ENCODE assay signal across 1 fruit fly cellular context in genomic region chr2L:522752-523151, dm6.
TF ChIP-seq lines count a peak whose summit lies in the region.

No protein-coding gene starts in this region.

TF ChIP-seq in whole organism, embryonic, 481 proteins besides CTCF, POLR2A, EP300 and RAD21 (continued from another document and continues in another):
- peak; percentile 40 for TF ChIP-seq zf30C (GFP tag; optimal IDR thresholded peaks at IDR 0.05; lab: Kevin White, UChicago)
- TF ChIP-seq esg (GFP tag; conservative IDR thresholded peaks at IDR 0.05; lab: Robert Waterston, UW), result peak; percentile 50; the same call in 1 of the 2 replicates
- peak; percentile 50 for TF ChIP-seq HHEX (GFP tag; optimal IDR thresholded peaks at IDR 0.05; lab: Kevin White, UChicago)
- no peak for TF ChIP-seq CG4854 (GFP tag; optimal IDR thresholded peaks at IDR 0.05; lab: Kevin White, UChicago)
- TF ChIP-seq Dad (GFP tag; optimal IDR thresholded peaks at IDR 0.05; lab: Kevin White, UChicago), result no peak
- TF ChIP-seq disco-r (GFP tag; optimal IDR thresholded peaks at IDR 0.05; lab: Kevin White, UChicago), result peak; percentile 18
- no peak for TF ChIP-seq odd (GFP tag; optimal IDR thresholded peaks at IDR 0.05; lab: Kevin White, UChicago)
- TF ChIP-seq CG7556 (GFP tag; optimal IDR thresholded peaks at IDR 0.05; lab: Kevin White, UChicago), result peak; percentile 27
- peak; percentile 40; the same call in 1 of the 3 replicates for TF ChIP-seq Mrtf (GFP tag; IDR thresholded peaks at IDR 0.05; lab: Robert Waterston, UW)
- no peak for TF ChIP-seq hb (GFP tag; IDR thresholded peaks at IDR 0.05; lab: Robert Waterston, UW; ENCODE audit: partially characterized antibody)
- TF ChIP-seq Bgb (GFP tag; IDR thresholded peaks at IDR 0.05; lab: Robert Waterston, UW; ENCODE audit: partially characterized antibody), result no peak
- no peak for TF ChIP-seq kah (GFP tag; optimal IDR thresholded peaks at IDR 0.05; lab: Kevin White, UChicago)
- peak; percentile 53 for TF ChIP-seq CG4404 (GFP tag; IDR thresholded peaks at IDR 0.05; lab: Robert Waterston, UW)
- no peak for TF ChIP-seq CG13296 (GFP tag; optimal IDR thresholded peaks at IDR 0.05; lab: Kevin White, UChicago)
- peak; percentile 1 for TF ChIP-seq CG30431 (GFP tag; optimal IDR thresholded peaks at IDR 0.05; lab: Kevin White, UChicago)
- TF ChIP-seq CG9437 (GFP tag; optimal IDR thresholded peaks at IDR 0.05; lab: Kevin White, UChicago), result peak; percentile 32
- TF ChIP-seq CG10321 (GFP tag; IDR thresholded peaks at IDR 0.05; lab: Robert Waterston, UW), result no peak
- TF ChIP-seq run (tag; optimal IDR thresholded peaks at IDR 0.05; lab: Kevin White, UChicago), result no peak
- TF ChIP-seq jumu (GFP tag; optimal IDR thresholded peaks at IDR 0.05; lab: Kevin White, UChicago), result no peak
- TF ChIP-seq gce (GFP tag; IDR thresholded peaks at IDR 0.05; lab: Robert Waterston, UW), result no peak; the same call in 2 of the 3 replicates
- peak; percentile 54 for TF ChIP-seq CG10959 (GFP tag; IDR thresholded peaks at IDR 0.05; lab: Robert Waterston, UW)
- TF ChIP-seq Awh (GFP tag; IDR thresholded peaks at IDR 0.05; lab: Robert Waterston, UW), result peak; percentile 73
- TF ChIP-seq CG9876 (GFP tag; optimal IDR thresholded peaks at IDR 0.05; lab: Kevin White, UChicago), result no peak
- TF ChIP-seq Max (GFP tag; optimal IDR thresholded peaks at IDR 0.05; lab: Kevin White, UChicago), result peak; percentile 24
- peak; percentile 7 for TF ChIP-seq NC2α (GFP tag; optimal IDR thresholded peaks at IDR 0.05; lab: Kevin White, UChicago)
- no peak for TF ChIP-seq eve (GFP tag; optimal IDR thresholded peaks at IDR 0.05; lab: Kevin White, UChicago)
- peak; percentile 61 for TF ChIP-seq CG17328 (GFP tag; IDR thresholded peaks at IDR 0.05; lab: Robert Waterston, UW)
- TF ChIP-seq CG9797 (GFP tag; optimal IDR thresholded peaks at IDR 0.05; lab: Kevin White, UChicago), result no peak
- TF ChIP-seq Drgx (GFP tag; IDR thresholded peaks at IDR 0.05; lab: Robert Waterston, UW), result peak; percentile 34; the same call in 1 of the 2 replicates
- peak; percentile 61 for TF ChIP-seq CG1529 (GFP tag; optimal IDR thresholded peaks at IDR 0.05; lab: Kevin White, UChicago)
- TF ChIP-seq fu2 (GFP tag; optimal IDR thresholded peaks at IDR 0.05; lab: Kevin White, UChicago), result no peak
- TF ChIP-seq chinmo (GFP tag; IDR thresholded peaks at IDR 0.05; lab: Robert Waterston, UW; ENCODE audit: partially characterized antibody), result no peak
- TF ChIP-seq Hr3 (GFP tag; optimal IDR thresholded peaks at IDR 0.05; lab: Kevin White, UChicago), result peak; percentile 50
- no peak for TF ChIP-seq h (optimal IDR thresholded peaks at IDR 0.05; lab: Kevin White, UChicago)
- no peak for TF ChIP-seq yki (optimal IDR thresholded peaks at IDR 0.05; lab: Kevin White, UChicago)
- TF ChIP-seq CG10565 (GFP tag; optimal IDR thresholded peaks at IDR 0.05; lab: Kevin White, UChicago), result no peak
- peak; percentile 74 for TF ChIP-seq phol (tag; optimal IDR thresholded peaks at IDR 0.05; lab: Kevin White, UChicago)
- TF ChIP-seq zen (tag; optimal IDR thresholded peaks at IDR 0.05; lab: Kevin White, UChicago), result peak; percentile 80
- TF ChIP-seq zfh2 (GFP tag; optimal IDR thresholded peaks at IDR 0.05; lab: Kevin White, UChicago), result no peak
- TF ChIP-seq caup (GFP tag; optimal IDR thresholded peaks at IDR 0.05; lab: Kevin White, UChicago; ENCODE audit: severe bottlenecking), result peak; percentile 5
- 0 out of 3 replicates have a peak, but pooled peaks have one; percentile 8 for TF ChIP-seq sr (GFP tag; IDR thresholded peaks at IDR 0.05; lab: Robert Waterston, UW)
- TF ChIP-seq Hr78 (GFP tag; optimal IDR thresholded peaks at IDR 0.05; lab: Kevin White, UChicago), result no peak
- TF ChIP-seq Chrac-16 (GFP tag; optimal IDR thresholded peaks at IDR 0.05; lab: Kevin White, UChicago), result peak; percentile 52
- peak; percentile 10 for TF ChIP-seq pnt (GFP tag; optimal IDR thresholded peaks at IDR 0.05; lab: Kevin White, UChicago)
- peak; percentile 48; the same call in 1 of the 2 replicates for TF ChIP-seq ap (GFP tag; IDR thresholded peaks at IDR 0.05; lab: Robert Waterston, UW)
- TF ChIP-seq kay (GFP tag; optimal IDR thresholded peaks at IDR 0.05; lab: Kevin White, UChicago), result no peak
- peak; percentile 58 for TF ChIP-seq CG7839 (tag; optimal IDR thresholded peaks at IDR 0.05; lab: Kevin White, UChicago)
- TF ChIP-seq CG31224 (GFP tag; IDR thresholded peaks at IDR 0.05; lab: Robert Waterston, UW), result no peak
- no peak for TF ChIP-seq CG17186 (GFP tag; optimal IDR thresholded peaks at IDR 0.05; lab: Kevin White, UChicago)
- TF ChIP-seq CG11398 (GFP tag; optimal IDR thresholded peaks at IDR 0.05; lab: Kevin White, UChicago), result no peak
- 0 out of 2 replicates have a peak, but pooled peaks have one; percentile 37 for TF ChIP-seq stc (GFP tag; IDR thresholded peaks at IDR 0.05; lab: Robert Waterston, UW)
- TF ChIP-seq D (optimal IDR thresholded peaks at IDR 0.05; lab: Kevin White, UChicago), result no peak
- TF ChIP-seq D (GFP tag; optimal IDR thresholded peaks at IDR 0.05; lab: Kevin White, UChicago), result peak; percentile 66
- no peak for TF ChIP-seq ato (GFP tag; IDR thresholded peaks at IDR 0.05; lab: Robert Waterston, UW; ENCODE audit: partially characterized antibody)
- TF ChIP-seq Atf-2 (GFP tag; optimal IDR thresholded peaks at IDR 0.05; lab: Kevin White, UChicago), result peak; percentile 29
- TF ChIP-seq CG3163 (GFP tag; optimal IDR thresholded peaks at IDR 0.05; lab: Kevin White, UChicago), result no peak
- TF ChIP-seq Trl (optimal IDR thresholded peaks at IDR 0.05; lab: Kevin White, UChicago), result no peak
- TF ChIP-seq Trl (GFP tag; optimal IDR thresholded peaks at IDR 0.05; lab: Kevin White, UChicago), result no peak
- TF ChIP-seq so (GFP tag; IDR thresholded peaks at IDR 0.05; lab: Robert Waterston, UW), result no peak; the same call in 2 of the 3 replicates
- TF ChIP-seq CG6791 (GFP tag; IDR thresholded peaks at IDR 0.05; lab: Robert Waterston, UW; ENCODE audit: partially characterized antibody), result no peak
- TF ChIP-seq CHES-1-like (GFP tag; optimal IDR thresholded peaks at IDR 0.05; lab: Kevin White, UChicago), result no peak
- peak; percentile 14 for TF ChIP-seq CG12104 (GFP tag; optimal IDR thresholded peaks at IDR 0.05; lab: Kevin White, UChicago)
- TF ChIP-seq CG13775 (GFP tag; optimal IDR thresholded peaks at IDR 0.05; lab: Kevin White, UChicago), result peak; percentile 44
- TF ChIP-seq CG9932 (GFP tag; IDR thresholded peaks at IDR 0.05; lab: Robert Waterston, UW), result no peak
- TF ChIP-seq ci (GFP tag; IDR thresholded peaks at IDR 0.05; lab: Robert Waterston, UW), result peak; percentile 59; the same call in 2 of the 3 replicates
- TF ChIP-seq CG8359 (GFP tag; optimal IDR thresholded peaks at IDR 0.05; lab: Kevin White, UChicago; ENCODE audit: borderline replicate concordance), result peak; percentile 45
- no peak for TF ChIP-seq Atf6 (GFP tag; IDR thresholded peaks at IDR 0.05; lab: Robert Waterston, UW)
- TF ChIP-seq crol (GFP tag; IDR thresholded peaks at IDR 0.05; lab: Robert Waterston, UW), result no peak
- TF ChIP-seq CG12071 (GFP tag; optimal IDR thresholded peaks at IDR 0.05; lab: Kevin White, UChicago), result no peak
- peak; percentile 29 for TF ChIP-seq CG16815 (GFP tag; optimal IDR thresholded peaks at IDR 0.05; lab: Kevin White, UChicago)
- no peak for TF ChIP-seq Sry-δ (GFP tag; optimal IDR thresholded peaks at IDR 0.05; lab: Kevin White, UChicago)
- peak; percentile 50; the same call in 1 of the 2 replicates for TF ChIP-seq CG11247 (GFP tag; IDR thresholded peaks at IDR 0.05; lab: Robert Waterston, UW)
- TF ChIP-seq bab2 (GFP tag; optimal IDR thresholded peaks at IDR 0.05; lab: Kevin White, UChicago), result peak; percentile 31
- 0 out of 3 replicates have a peak, but pooled peaks have one; percentile 24 for TF ChIP-seq CG34422 (GFP tag; IDR thresholded peaks at IDR 0.05; lab: Robert Waterston, UW)
- TF ChIP-seq CG5953 (GFP tag; IDR thresholded peaks at IDR 0.05; lab: Robert Waterston, UW), result no peak
- no peak for TF ChIP-seq CG12299 (tag; optimal IDR thresholded peaks at IDR 0.05; lab: Kevin White, UChicago)
- peak; percentile 66 for TF ChIP-seq unpg (GFP tag; optimal IDR thresholded peaks at IDR 0.05; lab: Kevin White, UChicago)
- TF ChIP-seq CG10147 (GFP tag; optimal IDR thresholded peaks at IDR 0.05; lab: Kevin White, UChicago), result no peak
- peak; percentile 20; the same call in 1 of the 2 replicates for TF ChIP-seq H2.0 (GFP tag; IDR thresholded peaks at IDR 0.05; lab: Robert Waterston, UW)
- peak; percentile 5 for TF ChIP-seq CG10462 (GFP tag; optimal IDR thresholded peaks at IDR 0.05; lab: Kevin White, UChicago)
- peak; percentile 31 for TF ChIP-seq NC2β (GFP tag; optimal IDR thresholded peaks at IDR 0.05; lab: Kevin White, UChicago)
- peak; percentile 50; the same call in 2 of the 3 replicates for TF ChIP-seq B-H1 (GFP tag; IDR thresholded peaks at IDR 0.05; lab: Robert Waterston, UW)
- peak; percentile 22; the same call in 1 of the 2 replicates for TF ChIP-seq onecut (GFP tag; IDR thresholded peaks at IDR 0.05; lab: Robert Waterston, UW)
- peak; percentile 34; the same call in 1 of the 2 replicates for TF ChIP-seq Nf-YA (GFP tag; IDR thresholded peaks at IDR 0.05; lab: Robert Waterston, UW)
- peak; percentile 51 for TF ChIP-seq CG16863 (GFP tag; optimal IDR thresholded peaks at IDR 0.05; lab: Kevin White, UChicago)
- no peak for TF ChIP-seq pfk (GFP tag; optimal IDR thresholded peaks at IDR 0.05; lab: Kevin White, UChicago)
- peak; percentile 70 for TF ChIP-seq CG6689 (GFP tag; IDR thresholded peaks at IDR 0.05; lab: Robert Waterston, UW)
- no peak for TF ChIP-seq Hmx (GFP tag; optimal IDR thresholded peaks at IDR 0.05; lab: Kevin White, UChicago)
- TF ChIP-seq CG11695 (GFP tag; IDR thresholded peaks at IDR 0.05; lab: Robert Waterston, UW), result peak; percentile 51; the same call in 1 of the 3 replicates
- TF ChIP-seq CG6654 (GFP tag; optimal IDR thresholded peaks at IDR 0.05; lab: Kevin White, UChicago), result peak; percentile 19
- 0 out of 3 replicates have a peak, but pooled peaks have one; percentile 38 for TF ChIP-seq z (GFP tag; IDR thresholded peaks at IDR 0.05; lab: Robert Waterston, UW)
- no peak for TF ChIP-seq CG14014 (GFP tag; IDR thresholded peaks at IDR 0.05; lab: Robert Waterston, UW)
- no peak for TF ChIP-seq TFAM (GFP tag; optimal IDR thresholded peaks at IDR 0.05; lab: Kevin White, UChicago)
- TF ChIP-seq CG18262 (tag; optimal IDR thresholded peaks at IDR 0.05; lab: Kevin White, UChicago), result peak; percentile 66
- peak; percentile 3 for TF ChIP-seq CG11723 (GFP tag; optimal IDR thresholded peaks at IDR 0.05; lab: Kevin White, UChicago)
- TF ChIP-seq ERR (GFP tag; optimal IDR thresholded peaks at IDR 0.05; lab: Kevin White, UChicago), result no peak
- no peak for TF ChIP-seq CG31365 (tag; optimal IDR thresholded peaks at IDR 0.05; lab: Kevin White, UChicago)
- no peak for TF ChIP-seq HLHmδ (GFP tag; optimal IDR thresholded peaks at IDR 0.05; lab: Kevin White, UChicago)
- TF ChIP-seq dmrt11E (tag; optimal IDR thresholded peaks at IDR 0.05; lab: Kevin White, UChicago), result peak; percentile 82
- peak; percentile 5 for TF ChIP-seq CG10654 (GFP tag; optimal IDR thresholded peaks at IDR 0.05; lab: Kevin White, UChicago)
- no peak for TF ChIP-seq pan (optimal IDR thresholded peaks at IDR 0.05; lab: Kevin White, UChicago)
- TF ChIP-seq pan (GFP tag; optimal IDR thresholded peaks at IDR 0.05 in 1 of 2, IDR thresholded peaks at IDR 0.05 in 1 of 2), result peak in 1 of 2 experiments; percentile 72
- no peak for TF ChIP-seq BEAF-32 (GFP tag; optimal IDR thresholded peaks at IDR 0.05; lab: Kevin White, UChicago)
- no peak for TF ChIP-seq Taf1 (GFP tag; IDR thresholded peaks at IDR 0.05; lab: Robert Waterston, UW)
- TF ChIP-seq CG1233 (GFP tag; optimal IDR thresholded peaks at IDR 0.05; lab: Kevin White, UChicago), result no peak
- TF ChIP-seq GATAe (GFP tag; conservative IDR thresholded peaks at IDR 0.05; lab: Robert Waterston, UW), result peak; percentile 40; the same call in 1 of the 2 replicates
- TF ChIP-seq gsb-n (tag; optimal IDR thresholded peaks at IDR 0.05; lab: Kevin White, UChicago), result peak; percentile 58
- TF ChIP-seq Antp (GFP tag; optimal IDR thresholded peaks at IDR 0.05; lab: Kevin White, UChicago), result peak; percentile 20
- no peak for TF ChIP-seq fd3F (GFP tag; optimal IDR thresholded peaks at IDR 0.05; lab: Kevin White, UChicago)
- TF ChIP-seq Pdp1 (GFP tag; optimal IDR thresholded peaks at IDR 0.05; lab: Kevin White, UChicago), result peak in 1 of 2 experiments; percentile 21
- TF ChIP-seq Dip2 (GFP tag; IDR thresholded peaks at IDR 0.05; lab: Robert Waterston, UW), result no peak
- TF ChIP-seq Stat92E (GFP tag; optimal IDR thresholded peaks at IDR 0.05; lab: Kevin White, UChicago), result no peak
- peak in 1 of 2 experiments; percentile 79 for TF ChIP-seq bsh (GFP tag; optimal IDR thresholded peaks at IDR 0.05; lab: Kevin White, UChicago)
- 0 out of 2 replicates have a peak, but pooled peaks have one; percentile 40 for TF ChIP-seq Gsc (GFP tag; IDR thresholded peaks at IDR 0.05; lab: Robert Waterston, UW)
- no peak for TF ChIP-seq CG2889 (GFP tag; IDR thresholded peaks at IDR 0.05; lab: Robert Waterston, UW)
- TF ChIP-seq corto (GFP tag; optimal IDR thresholded peaks at IDR 0.05; lab: Kevin White, UChicago), result no peak
- no peak for TF ChIP-seq schlank (tag; optimal IDR thresholded peaks at IDR 0.05; lab: Kevin White, UChicago)
- TF ChIP-seq CG15696 (tag; optimal IDR thresholded peaks at IDR 0.05; lab: Kevin White, UChicago), result peak; percentile 47
- peak; percentile 33 for TF ChIP-seq Vsx1 (GFP tag; optimal IDR thresholded peaks at IDR 0.05; lab: Kevin White, UChicago)
- peak in 1 of 2 experiments; percentile 6 for TF ChIP-seq chif (GFP tag; optimal IDR thresholded peaks at IDR 0.05; lab: Kevin White, UChicago)
- TF ChIP-seq lov (optimal IDR thresholded peaks at IDR 0.05; lab: Kevin White, UChicago), result no peak
- no peak for TF ChIP-seq lov (GFP tag; IDR thresholded peaks at IDR 0.05; lab: Robert Waterston, UW)
- TF ChIP-seq danr (GFP tag; IDR thresholded peaks at IDR 0.05; lab: Robert Waterston, UW), result 0 out of 2 replicates have a peak, but pooled peaks have one; percentile 20
- peak; percentile 37 for TF ChIP-seq CG17829 (tag; optimal IDR thresholded peaks at IDR 0.05; lab: Kevin White, UChicago)
- peak; percentile 48 for TF ChIP-seq Hsf (GFP tag; optimal IDR thresholded peaks at IDR 0.05; lab: Kevin White, UChicago)
- peak; percentile 42 for TF ChIP-seq Fer3 (tag; optimal IDR thresholded peaks at IDR 0.05; lab: Kevin White, UChicago)
- peak; percentile 63 for TF ChIP-seq ind (GFP tag; optimal IDR thresholded peaks at IDR 0.05; lab: Kevin White, UChicago)
- peak in 1 of 3 experiments; percentile 66 for TF ChIP-seq lola (GFP tag; optimal IDR thresholded peaks at IDR 0.05; lab: Kevin White, UChicago)
- peak; percentile 43 for TF ChIP-seq Lhr (GFP tag; optimal IDR thresholded peaks at IDR 0.05; lab: Kevin White, UChicago)
- TF ChIP-seq grn (GFP tag; optimal IDR thresholded peaks at IDR 0.05; lab: Kevin White, UChicago), result no peak
